Fruit fly (Drosophila melanogaster) whole organism, embryonic: ENCODE measurements around the gene CG31454.

ENCODE experiments used
- Asciz ChIP-seq: fragments of 200-800 bp; sonication (Bioruptor generic); optimal IDR thresholded peaks from 2 replicates; lab custom pipeline; 2017; ENCODE audit warnings: missing biosample characterization, mild to moderate bottlenecking, missing genetic modification characterization, missing genetic modification reagents
- B-H1 ChIP-seq: fragments of 200-800 bp; sonication (Bioruptor generic); IDR thresholded peaks from 3 replicates; pipeline ENCODE4 v1.3.6; 2022; ENCODE audit warnings: missing biosample characterization, missing genetic modification characterization
- CG10274 ChIP-seq: fragments of 200-800 bp; sonication (Bioruptor generic); optimal IDR thresholded peaks from 3 replicates; lab custom pipeline; 2017; ENCODE audit warnings: missing biosample characterization, mild to moderate bottlenecking, missing genetic modification characterization
- CG10654 ChIP-seq: fragments of 200-800 bp; sonication (Bioruptor generic); optimal IDR thresholded peaks from 2 replicates; lab custom pipeline; 2016; ENCODE audit warnings: missing biosample characterization, missing genetic modification characterization
- CG12071 ChIP-seq: fragments of 200-800 bp; sonication (Bioruptor generic); optimal IDR thresholded peaks from 3 replicates; lab custom pipeline; 2018; ENCODE audit warnings: missing biosample characterization, mild to moderate bottlenecking, missing genetic modification characterization
- CG12104 ChIP-seq: fragments of 200-800 bp; sonication (Bioruptor generic); optimal IDR thresholded peaks from 3 replicates; lab custom pipeline; 2016; ENCODE audit warnings: missing biosample characterization, missing genetic modification characterization
- CG12299 ChIP-seq: fragments of 200-800 bp; sonication (Bioruptor generic); optimal IDR thresholded peaks from 2 replicates; lab custom pipeline; 2018; ENCODE audit warnings: missing biosample characterization, mild to moderate bottlenecking, missing genetic modification characterization
- CG12659 ChIP-seq: fragments of 200-800 bp; sonication (Bioruptor generic); optimal IDR thresholded peaks from 3 replicates; lab custom pipeline; 2017; ENCODE audit warnings: mild to moderate bottlenecking, missing biosample characterization, missing genetic modification reagents, missing genetic modification characterization
- CG17186 ChIP-seq: fragments of 200-800 bp; sonication (Bioruptor generic); optimal IDR thresholded peaks from 3 replicates; lab custom pipeline; 2017; ENCODE audit warnings: missing biosample characterization, missing genetic modification reagents, missing genetic modification characterization
- CG17612 ChIP-seq: fragments of 200-800 bp; sonication (Bioruptor generic); IDR thresholded peaks from 2 replicates; pipeline ENCODE4 v1.3.6; 2022; ENCODE audit warnings: missing biosample characterization, missing genetic modification characterization
- CG30020 ChIP-seq: fragments of 200-800 bp; optimal IDR thresholded peaks from 2 replicates; lab custom pipeline; 2019; ENCODE audit warnings: missing biosample characterization, mild to moderate bottlenecking, missing genetic modification characterization, moderate library complexity
- CG30403 ChIP-seq: fragments of 200-800 bp; sonication (Bioruptor generic); optimal IDR thresholded peaks from 3 replicates; lab custom pipeline; 2016; ENCODE audit warnings: missing biosample characterization, missing genetic modification characterization
- CG3838 ChIP-seq: fragments of 200-800 bp; sonication (Bioruptor generic); optimal IDR thresholded peaks from 3 replicates; lab custom pipeline; 2016; ENCODE audit warnings: missing biosample characterization, missing genetic modification characterization
- CG6654 ChIP-seq: fragments of 200-800 bp; sonication (Bioruptor generic); optimal IDR thresholded peaks from 2 replicates; lab custom pipeline; 2017; ENCODE audit warnings: missing biosample characterization, mild to moderate bottlenecking, missing genetic modification characterization
- CG7963 ChIP-seq: fragments of 200-800 bp; sonication (Bioruptor generic); IDR thresholded peaks from 3 replicates; pipeline ENCODE4 v1.3.6; 2022; ENCODE audit warnings: missing biosample characterization, missing genetic modification characterization; ENCODE audit not compliant: partially characterized antibody
- CG8089 ChIP-seq: fragments of 200-800 bp; sonication (Bioruptor generic); optimal IDR thresholded peaks from 3 replicates; lab custom pipeline; 2016; ENCODE audit warnings: missing biosample characterization, missing genetic modification characterization
- CG8765 ChIP-seq: fragments of 200-800 bp; sonication (Bioruptor generic); IDR thresholded peaks from 2 replicates; pipeline ENCODE4 v1.3.6; 2022; ENCODE audit warnings: missing biosample characterization, missing genetic modification characterization
- CG8924 ChIP-seq: fragments of 200-800 bp; optimal IDR thresholded peaks from 3 replicates; lab custom pipeline; 2019; ENCODE audit warnings: missing biosample characterization, mild to moderate bottlenecking, missing genetic modification characterization, moderate library complexity
- CG9797 ChIP-seq: fragments of 200-800 bp; sonication (Bioruptor generic); optimal IDR thresholded peaks from 3 replicates; lab custom pipeline; 2018; ENCODE audit warnings: missing biosample characterization, mild to moderate bottlenecking, missing genetic modification characterization
- CG9932 ChIP-seq: fragments of 200-800 bp; sonication (Bioruptor generic); IDR thresholded peaks from 2 replicates; pipeline ENCODE4 v1.3.6; 2022; ENCODE audit warnings: missing biosample characterization, missing genetic modification characterization
- Camta ChIP-seq: fragments of 200-800 bp; sonication (Bioruptor generic); optimal IDR thresholded peaks from 2 replicates; lab custom pipeline; 2016; ENCODE audit warnings: missing biosample characterization, missing genetic modification characterization
- Dp ChIP-seq: fragments of 200-800 bp; sonication (Bioruptor generic); optimal IDR thresholded peaks from 2 replicates; lab custom pipeline; 2018; ENCODE audit warnings: missing biosample characterization, mild to moderate bottlenecking, missing genetic modification characterization, moderate library complexity
- Drgx ChIP-seq: fragments of 200-800 bp; sonication (Bioruptor generic); IDR thresholded peaks from 2 replicates; pipeline ENCODE4 v1.3.6; 2022; ENCODE audit warnings: missing biosample characterization, missing genetic modification characterization
- HLH54F ChIP-seq: fragments of 200-800 bp; sonication (Bioruptor generic); optimal IDR thresholded peaks from 3 replicates; lab custom pipeline; 2016; ENCODE audit warnings: missing biosample characterization, missing genetic modification characterization
- Hmx ChIP-seq: fragments of 200-800 bp; sonication (Bioruptor generic); optimal IDR thresholded peaks from 2 replicates; lab custom pipeline; 2016; ENCODE audit warnings: missing biosample characterization, missing genetic modification characterization
- Lhr ChIP-seq: fragments of 200-800 bp; sonication (Bioruptor generic); optimal IDR thresholded peaks from 3 replicates; lab custom pipeline; 2017; ENCODE audit warnings: mild to moderate bottlenecking, missing biosample characterization, missing genetic modification reagents, missing genetic modification characterization
- NfI ChIP-seq: fragments of 200-800 bp; sonication (Bioruptor generic); optimal IDR thresholded peaks from 3 replicates; lab custom pipeline; 2018; ENCODE audit warnings: missing biosample characterization, mild to moderate bottlenecking, missing genetic modification characterization, moderate library complexity
- Oli ChIP-seq: fragments of 200-800 bp; sonication (Bioruptor generic); optimal IDR thresholded peaks from 2 replicates; lab custom pipeline; 2018; ENCODE audit warnings: missing biosample characterization, mild to moderate bottlenecking, missing genetic modification characterization, moderate library complexity
- Ptx1 ChIP-seq: fragments of 200-800 bp; sonication (Bioruptor generic); IDR thresholded peaks from 2 replicates; pipeline ENCODE4 v1.3.6; 2022; ENCODE audit warnings: missing biosample characterization, missing genetic modification characterization
- Sox100B ChIP-seq: fragments of 200-800 bp; sonication (Bioruptor generic); optimal IDR thresholded peaks from 3 replicates; lab custom pipeline; 2018; ENCODE audit warnings: missing biosample characterization, mild to moderate bottlenecking, missing genetic modification characterization
- Ssrp ChIP-seq: fragments of 200-800 bp; sonication (Bioruptor generic); optimal IDR thresholded peaks from 2 replicates; lab custom pipeline; 2018; ENCODE audit warnings: missing biosample characterization, mild to moderate bottlenecking, missing genetic modification characterization, moderate library complexity
- Usf ChIP-seq: fragments of 200-800 bp; sonication (Bioruptor generic); optimal IDR thresholded peaks from 2 replicates; lab custom pipeline; 2017; ENCODE audit warnings: missing genotype, missing biosample characterization, missing genetic modification characterization
- bigmax ChIP-seq: fragments of 200-800 bp; sonication (Bioruptor generic); optimal IDR thresholded peaks from 2 replicates; lab custom pipeline; 2018; ENCODE audit warnings: missing biosample characterization, mild to moderate bottlenecking, missing genetic modification characterization
- chif ChIP-seq, 2 experiments: fragments of 200-800 bp; sonication (Bioruptor generic); optimal IDR thresholded peaks; 3 replicates each; lab custom pipeline; 2016; ENCODE audit warnings: missing biosample characterization in 2 of 2, missing genetic modification characterization in 2 of 2
- crc ChIP-seq: fragments of 200-800 bp; sonication (Bioruptor generic); optimal IDR thresholded peaks from 2 replicates; lab custom pipeline; 2016; ENCODE audit warnings: missing biosample characterization, missing genetic modification characterization
- cwo ChIP-seq: fragments of 200-800 bp; sonication (Bioruptor generic); optimal IDR thresholded peaks from 3 replicates; lab custom pipeline; 2017; ENCODE audit warnings: missing biosample characterization, missing genetic modification characterization, mild to moderate bottlenecking, moderate library complexity, missing genetic modification reagents
- eyg ChIP-seq: fragments of 200-800 bp; sonication (Bioruptor generic); optimal IDR thresholded peaks from 3 replicates; lab custom pipeline; 2016; ENCODE audit warnings: missing biosample characterization, missing genetic modification characterization
- fd102C ChIP-seq: fragments of 200-800 bp; sonication (Bioruptor generic); optimal IDR thresholded peaks from 2 replicates; lab custom pipeline; 2018; ENCODE audit warnings: missing biosample characterization, mild to moderate bottlenecking, missing genetic modification characterization, moderate library complexity
- fu2 ChIP-seq: fragments of 200-800 bp; sonication (Bioruptor generic); optimal IDR thresholded peaks from 2 replicates; lab custom pipeline; 2016; ENCODE audit warnings: missing biosample characterization, missing genetic modification characterization
- gfzf ChIP-seq: fragments of 200-800 bp; sonication (Bioruptor generic); optimal IDR thresholded peaks from 2 replicates; lab custom pipeline; 2016; ENCODE audit warnings: missing biosample characterization, mild to moderate bottlenecking, missing genetic modification characterization, moderate library complexity
- h ChIP-seq: fragments of >200 bp; optimal IDR thresholded peaks from 2 replicates; lab custom pipeline; 2017
- peb ChIP-seq: fragments of 200-800 bp; sonication (Bioruptor generic); IDR thresholded peaks from 2 replicates; pipeline ENCODE4 v1.3.6; 2022; ENCODE audit warnings: missing biosample characterization, missing genetic modification characterization
- seq ChIP-seq: fragments of 200-800 bp; sonication (Bioruptor generic); IDR thresholded peaks from 2 replicates; pipeline ENCODE4 v1.3.6; 2022; ENCODE audit warnings: missing biosample characterization, missing genetic modification characterization
- sna ChIP-seq: fragments of 200-800 bp; sonication (Bioruptor generic); IDR thresholded peaks from 2 replicates; pipeline ENCODE4 v1.3.6; 2022; ENCODE audit warnings: missing biosample characterization, missing genetic modification characterization; ENCODE audit not compliant: partially characterized antibody
- so ChIP-seq: fragments of 200-800 bp; sonication (Bioruptor generic); IDR thresholded peaks from 3 replicates; pipeline ENCODE4 v1.3.6; 2022; ENCODE audit warnings: missing biosample characterization, missing genetic modification characterization
- ssp ChIP-seq: fragments of 200-800 bp; sonication (Bioruptor generic); IDR thresholded peaks from 2 replicates; pipeline ENCODE4 v1.3.6; 2022; ENCODE audit warnings: missing biosample characterization, missing genetic modification characterization
- vfl ChIP-seq: fragments of 200-800 bp; sonication (Bioruptor generic); optimal IDR thresholded peaks from 2 replicates; lab custom pipeline; 2016; ENCODE audit warnings: missing biosample characterization, missing genetic modification characterization

CG31454 gene

DNA sequence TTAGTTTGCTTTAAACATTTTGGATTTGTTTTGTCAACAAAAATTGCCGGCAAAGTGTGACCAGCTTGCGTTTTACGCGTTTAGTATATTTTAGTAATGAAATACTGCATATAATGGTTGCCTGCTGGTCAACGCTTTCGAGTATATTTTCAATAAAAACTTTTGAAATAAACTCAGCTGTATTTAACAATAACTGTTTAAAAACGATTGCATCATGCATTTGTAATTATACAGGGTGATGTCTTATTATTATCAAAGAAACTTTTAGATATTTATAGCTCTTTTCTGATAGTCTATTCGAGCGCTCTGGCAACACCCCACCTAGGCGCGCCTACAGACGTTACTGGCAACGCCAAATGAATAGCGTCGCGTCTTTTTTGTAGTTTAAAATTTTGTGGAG is 42.3 kb downstream of the CG31454 start, which contains the start of gene Cenp-C (continued):
- no peak for TF ChIP-seq eyg (GFP tag; lab: Kevin White, UChicago)
- no peak for TF ChIP-seq vfl (GFP tag; lab: Kevin White, UChicago)
- no peak for TF ChIP-seq fd102C (GFP tag; lab: Kevin White, UChicago)
- peak; percentile 77 for TF ChIP-seq CG9797 (GFP tag; lab: Kevin White, UChicago)
- peak; percentile 80 for TF ChIP-seq gfzf (GFP tag; lab: Kevin White, UChicago)
- no peak for TF ChIP-seq so (GFP tag; lab: Robert Waterston, UW)
- TF ChIP-seq CG30020 (tag; lab: Kevin White, UChicago), result peak; percentile 25
- TF ChIP-seq CG8765 (GFP tag; lab: Robert Waterston, UW), result no peak
- no peak for TF ChIP-seq CG10274 (GFP tag; lab: Kevin White, UChicago)
- no peak for TF ChIP-seq Hmx (GFP tag; lab: Kevin White, UChicago)
- TF ChIP-seq HLH54F (GFP tag; lab: Kevin White, UChicago), result peak; percentile 48
- peak; percentile 22 for TF ChIP-seq CG10654 (GFP tag; lab: Kevin White, UChicago)
- TF ChIP-seq CG3838, result no peak
- peak in 1 of 2 experiments; percentile 23 for TF ChIP-seq chif (GFP tag; optimal IDR thresholded peaks at IDR 0.05; lab: Kevin White, UChicago)
- peak; percentile 70 for TF ChIP-seq Dp (GFP tag; lab: Kevin White, UChicago)
- no peak for TF ChIP-seq CG12104 (GFP tag; lab: Kevin White, UChicago)
- peak; percentile 30; the same call in 1 of the 2 replicates for TF ChIP-seq Ptx1 (GFP tag; lab: Robert Waterston, UW)
- TF ChIP-seq CG12299 (tag; lab: Kevin White, UChicago), result no peak
- TF ChIP-seq CG17612 (GFP tag; lab: Robert Waterston, UW), result no peak
- TF ChIP-seq Oli (tag; lab: Kevin White, UChicago), result no peak
- peak; percentile 23 for TF ChIP-seq Camta
- peak; percentile 40 for TF ChIP-seq Lhr (GFP tag; lab: Kevin White, UChicago)
- no peak for TF ChIP-seq h
- no peak for TF ChIP-seq cwo (GFP tag; lab: Kevin White, UChicago)
- TF ChIP-seq peb (GFP tag; lab: Robert Waterston, UW), result no peak
- TF ChIP-seq CG12659 (GFP tag; lab: Kevin White, UChicago), result peak; percentile 69
- TF ChIP-seq CG7963, result no peak
- peak; percentile 52 for TF ChIP-seq CG30403 (GFP tag; lab: Kevin White, UChicago)
- TF ChIP-seq B-H1 (GFP tag; lab: Robert Waterston, UW), result no peak
- no peak for TF ChIP-seq Ssrp (tag; lab: Kevin White, UChicago)
- TF ChIP-seq CG8089 (GFP tag; lab: Kevin White, UChicago), result no peak
- no peak for TF ChIP-seq Drgx
- no peak for TF ChIP-seq CG6654 (GFP tag; lab: Kevin White, UChicago)
- TF ChIP-seq seq, result no peak
- TF ChIP-seq CG9932 (GFP tag; lab: Robert Waterston, UW), result peak; percentile 51
- TF ChIP-seq NfI (GFP tag; lab: Kevin White, UChicago), result peak; percentile 18
- TF ChIP-seq crc, result peak; percentile 23
- no peak for TF ChIP-seq Sox100B (GFP tag; lab: Kevin White, UChicago)
- TF ChIP-seq sna (GFP tag; lab: Robert Waterston, UW), result no peak
- peak; percentile 25 for TF ChIP-seq CG17186
- TF ChIP-seq ssp (GFP tag; lab: Robert Waterston, UW), result peak; percentile 21; the same call in 1 of the 2 replicates
- TF ChIP-seq Asciz (GFP tag; lab: Kevin White, UChicago), result no peak
- TF ChIP-seq bigmax (GFP tag; lab: Kevin White, UChicago), result no peak
- TF ChIP-seq CG8924 (tag; lab: Kevin White, UChicago), result no peak
- TF ChIP-seq CG12071 (GFP tag; lab: Kevin White, UChicago), result no peak
- TF ChIP-seq Usf (GFP tag; lab: Kevin White, UChicago), result no peak
- peak; percentile 41 for TF ChIP-seq fu2 (GFP tag; lab: Kevin White, UChicago)
